Worm (Caenorhabditis elegans) whole organism, L4 larva: ENCODE measurements around the gene glr-7.

Experiments
- F10B5.3 ChIP-seq: sonication (generic microtip); optimal IDR thresholded peaks from 2 replicates; lab custom pipeline; 2016; ENCODE audit warnings: mild to moderate bottlenecking, missing genetic modification characterization, missing compliant biosample characterization
- F26F4.8 ChIP-seq: fragments of 200-800 bp; sonication (Bioruptor generic); conservative IDR thresholded peaks from 2 replicates; pipeline ENCODE4 v1.3.6; 2022; ENCODE audit warnings: missing genetic modification characterization, missing compliant biosample characterization
- F37D6.2 ChIP-seq: sonication (generic microtip); optimal IDR thresholded peaks from 2 replicates; lab custom pipeline; 2016; ENCODE audit warnings: mild to moderate bottlenecking, missing genetic modification characterization, missing compliant biosample characterization
- F49E8.2 ChIP-seq: sonication (generic microtip); optimal IDR thresholded peaks from 2 replicates; lab custom pipeline; 2016; ENCODE audit warnings: missing compliant biosample characterization, mild to moderate bottlenecking, missing genetic modification characterization, borderline replicate concordance
- R02D3.7 ChIP-seq: fragments of 150-350 bp; sonication (generic microtip); optimal IDR thresholded peaks from 3 replicates; lab custom pipeline; 2014; ENCODE audit warnings: missing biosample characterization, missing genetic modification characterization
- T26A8.4 ChIP-seq: fragments of 200-800 bp; sonication (Bioruptor generic); IDR thresholded peaks from 2 replicates; pipeline ENCODE4 v1.3.6; 2022; ENCODE audit warnings: missing genetic modification characterization, missing compliant biosample characterization
- Y105C5A.15 ChIP-seq: fragments of 200-800 bp; sonication (Bioruptor generic); IDR thresholded peaks from 2 replicates; pipeline ENCODE4 v1.3.6; 2022; ENCODE audit warnings: missing genetic modification characterization, missing compliant biosample characterization
- Y48G9A.11 ChIP-seq: fragments of 200-800 bp; sonication (Bioruptor generic); IDR thresholded peaks from 2 replicates; pipeline ENCODE4 v1.3.6; 2022; ENCODE audit warnings: missing genetic modification reagents, missing genetic modification characterization, missing compliant biosample characterization
- ZK337.2 ChIP-seq: fragments of 200-800 bp; sonication (Bioruptor generic); IDR thresholded peaks from 2 replicates; pipeline ENCODE4 v1.3.6; 2022; ENCODE audit warnings: missing genetic modification reagents, missing genetic modification characterization, missing compliant biosample characterization
- attf-4 ChIP-seq: sonication (generic microtip); optimal IDR thresholded peaks from 3 replicates; lab custom pipeline; 2017; ENCODE audit warnings: missing biosample characterization, missing genetic modification characterization
- ceh-82 ChIP-seq: sonication (generic microtip); optimal IDR thresholded peaks from 2 replicates; lab custom pipeline; 2017; ENCODE audit warnings: missing biosample characterization, missing genetic modification characterization
- daf-19 ChIP-seq: fragments of 200-800 bp; sonication (Bioruptor generic); conservative IDR thresholded peaks from 2 replicates; pipeline ENCODE4 v1.3.6; 2022; ENCODE audit warnings: missing genetic modification characterization, missing compliant biosample characterization
- daf-8 ChIP-seq: fragments of 200-800 bp; sonication (Bioruptor generic); IDR thresholded peaks from 2 replicates; pipeline ENCODE4 v1.3.6; 2022; ENCODE audit warnings: missing genetic modification characterization, missing compliant biosample characterization
- dmd-6 ChIP-seq: fragments of 200-800 bp; sonication (Bioruptor generic); IDR thresholded peaks from 2 replicates; pipeline ENCODE4 v1.3.6; 2022; ENCODE audit warnings: missing genetic modification reagents, missing genetic modification characterization, missing compliant biosample characterization
- dmd-8 ChIP-seq: fragments of 200-800 bp; sonication (Bioruptor generic); IDR thresholded peaks from 2 replicates; pipeline ENCODE4 v1.3.6; 2022; ENCODE audit warnings: missing genetic modification characterization, missing compliant biosample characterization
- dpl-1 ChIP-seq: fragments of 150-350 bp; optimal IDR thresholded peaks from 2 replicates; lab custom pipeline; 2014; ENCODE audit warnings: missing biosample characterization, missing genetic modification reagents, missing genetic modification characterization
- egl-27 ChIP-seq: sonication (generic microtip); optimal IDR thresholded peaks from 3 replicates; lab custom pipeline; 2017; ENCODE audit warnings: missing biosample characterization, missing genetic modification reagents, missing genetic modification characterization
- egl-43 ChIP-seq: fragments of 200-800 bp; sonication (Bioruptor generic); IDR thresholded peaks from 2 replicates; pipeline ENCODE4 v1.3.6; 2022; ENCODE audit warnings: missing genetic modification reagents, missing genetic modification characterization, missing compliant biosample characterization
- fkh-10 ChIP-seq: fragments of 150-350 bp; optimal IDR thresholded peaks from 2 replicates; lab custom pipeline; 2014; ENCODE audit warnings: missing biosample characterization, missing genetic modification reagents, missing genetic modification characterization
- fos-1 ChIP-seq: fragments of 150-350 bp; optimal IDR thresholded peaks from 2 replicates; lab custom pipeline; 2014; ENCODE audit warnings: missing biosample characterization, missing genetic modification characterization
- hlh-11 ChIP-seq: fragments of 200-800 bp; sonication (Bioruptor generic); optimal IDR thresholded peaks from 2 replicates; lab custom pipeline; 2018; ENCODE audit warnings: mild to moderate bottlenecking, missing genetic modification characterization, missing compliant biosample characterization
- hlh-30 ChIP-seq: sonication (generic microtip); optimal IDR thresholded peaks from 2 replicates; lab custom pipeline; 2017; ENCODE audit warnings: antibody characterized with exemption, mild to moderate bottlenecking, missing genetic modification characterization, missing compliant biosample characterization; ENCODE audit not compliant: insufficient read depth
- jun-1 ChIP-seq: fragments of 150-350 bp; optimal IDR thresholded peaks from 2 replicates; lab custom pipeline; 2014; ENCODE audit warnings: missing biosample characterization, missing genetic modification reagents, missing genetic modification characterization
- lim-7 ChIP-seq: fragments of 200-800 bp; sonication (Bioruptor generic); IDR thresholded peaks from 2 replicates; pipeline ENCODE4 v1.3.6; 2022; ENCODE audit warnings: missing genetic modification characterization, missing compliant biosample characterization
- lin-29 ChIP-seq: fragments of 200-800 bp; sonication (Bioruptor generic); IDR thresholded peaks from 2 replicates; pipeline ENCODE4 v1.3.6; 2022; ENCODE audit warnings: missing genetic modification reagents, missing genetic modification characterization, missing compliant biosample characterization
- lsy-2 ChIP-seq, 2 experiments: fragments of 150-350 bp in 1 of 2; sonication (generic microtip) in 1 of 2; optimal IDR thresholded peaks; 2 replicates each; lab custom pipeline; 2014 to 2017; ENCODE audit warnings: missing biosample characterization in 2 of 2, missing genetic modification characterization in 2 of 2
- madf-9 ChIP-seq: fragments of 200-800 bp; sonication (Bioruptor generic); conservative IDR thresholded peaks from 2 replicates; pipeline ENCODE4 v1.3.6; 2022; ENCODE audit warnings: missing genetic modification reagents, missing genetic modification characterization, missing compliant biosample characterization
- mdt-29 ChIP-seq: fragments of 200-800 bp; sonication (Bioruptor generic); IDR thresholded peaks from 2 replicates; pipeline ENCODE4 v1.3.6; 2022; ENCODE audit warnings: missing genetic modification reagents, missing genetic modification characterization, missing compliant biosample characterization
- mep-1 ChIP-seq: fragments of 150-350 bp; sonication (generic microtip); optimal IDR thresholded peaks from 3 replicates; lab custom pipeline; 2014; ENCODE audit warnings: missing biosample characterization, missing genetic modification characterization
- mxl-2 ChIP-seq: fragments of 200-800 bp; sonication (Bioruptor generic); conservative IDR thresholded peaks from 2 replicates; pipeline ENCODE4 v1.3.6; 2022; ENCODE audit warnings: missing genetic modification reagents, missing genetic modification characterization, missing compliant biosample characterization
- mxl-3 ChIP-seq: fragments of 200-800 bp; sonication (Bioruptor generic); optimal IDR thresholded peaks from 2 replicates; lab custom pipeline; 2018; ENCODE audit warnings: mild to moderate bottlenecking, missing genetic modification characterization, missing compliant biosample characterization
- nhr-102 ChIP-seq: sonication (generic microtip); optimal IDR thresholded peaks from 2 replicates; lab custom pipeline; 2016; ENCODE audit warnings: mild to moderate bottlenecking, missing genetic modification characterization, moderate library complexity, missing compliant biosample characterization
- nhr-42 ChIP-seq: fragments of 200-800 bp; sonication (Bioruptor generic); IDR thresholded peaks from 2 replicates; pipeline ENCODE4 v1.3.6; 2022; ENCODE audit warnings: missing genetic modification characterization, missing compliant biosample characterization
- nhr-48 ChIP-seq: sonication (generic microtip); optimal IDR thresholded peaks from 2 replicates; lab custom pipeline; 2016; ENCODE audit warnings: mild to moderate bottlenecking, missing genetic modification characterization, missing compliant biosample characterization
- nhr-77 ChIP-seq: fragments of 150-350 bp; optimal IDR thresholded peaks from 2 replicates; lab custom pipeline; 2014; ENCODE audit warnings: missing biosample characterization, missing genetic modification characterization
- pha-4 ChIP-seq, 2 experiments: fragments of 150-350 bp in 1 of 2; fragments of 200-800 bp in 1 of 2; sonication (Bioruptor generic) in 1 of 2; IDR thresholded peaks in 1 of 2; optimal IDR thresholded peaks in 1 of 2; 2 replicates each; pipeline versions ENCODE4 v1.3.6 to Lab custom; 2014 to 2022; ENCODE audit warnings: missing genetic modification characterization in 2 of 2, missing genetic modification reagents in 2 of 2, missing biosample characterization in 1 of 2, missing compliant biosample characterization in 1 of 2
- pqm-1 ChIP-seq: sonication (generic microtip); optimal IDR thresholded peaks from 2 replicates; lab custom pipeline; 2017; ENCODE audit warnings: missing biosample characterization, missing genetic modification characterization
- saeg-2 ChIP-seq: fragments of 200-800 bp; sonication (Bioruptor generic); IDR thresholded peaks from 2 replicates; pipeline ENCODE4 v1.3.6; 2022; ENCODE audit warnings: missing genetic modification reagents, missing genetic modification characterization, missing compliant biosample characterization
- set-16 ChIP-seq: fragments of 200-800 bp; sonication (Bioruptor generic); IDR thresholded peaks from 2 replicates; pipeline ENCODE4 v1.3.6; 2022; ENCODE audit warnings: missing genetic modification reagents, missing genetic modification characterization, missing compliant biosample characterization
- skn-1 ChIP-seq: fragments of 150-350 bp; optimal IDR thresholded peaks from 2 replicates; lab custom pipeline; 2014; ENCODE audit warnings: missing biosample characterization, missing genetic modification characterization
- spr-1 ChIP-seq: sonication (generic microtip); optimal IDR thresholded peaks from 2 replicates; lab custom pipeline; 2016; ENCODE audit warnings: mild to moderate bottlenecking, missing genetic modification characterization, missing compliant biosample characterization
- spr-3 ChIP-seq: fragments of 200-800 bp; sonication (Bioruptor generic); optimal IDR thresholded peaks from 2 replicates; lab custom pipeline; 2018; ENCODE audit warnings: mild to moderate bottlenecking, missing genetic modification characterization, missing compliant biosample characterization
- tag-97 ChIP-seq: fragments of 200-800 bp; sonication (Bioruptor generic); IDR thresholded peaks from 2 replicates; pipeline ENCODE4 v1.3.6; 2022; ENCODE audit warnings: missing genetic modification characterization, missing compliant biosample characterization
- tra-1 ChIP-seq: fragments of 200-800 bp; sonication (Bioruptor generic); IDR thresholded peaks from 2 replicates; pipeline ENCODE4 v1.3.6; 2022; ENCODE audit warnings: missing genetic modification reagents, missing genetic modification characterization, missing compliant biosample characterization
- unc-130 ChIP-seq: sonication (generic microtip); optimal IDR thresholded peaks from 2 replicates; lab custom pipeline; 2016; ENCODE audit warnings: missing genetic modification reagents, missing genetic modification characterization, missing compliant biosample characterization
- unc-39 ChIP-seq: sonication (generic microtip); optimal IDR thresholded peaks from 2 replicates; lab custom pipeline; 2017; ENCODE audit warnings: missing biosample characterization, missing genetic modification characterization
- unc-62 ChIP-seq, 3 experiments: fragments of 150-350 bp in 1 of 3; sonication (generic microtip); optimal IDR thresholded peaks in 2 of 3; peaks in 1 of 3; 1 replicate in 1 of 3; 2 replicates in 2 of 3; lab custom pipeline; 2014 to 2017; ENCODE audit warnings: missing biosample characterization in 3 of 3, missing genetic modification characterization in 3 of 3, missing genetic modification reagents in 3 of 3, missing genotype in 1 of 3
- zag-1 ChIP-seq: fragments of 150-350 bp; optimal IDR thresholded peaks from 2 replicates; lab custom pipeline; 2014; ENCODE audit warnings: missing biosample characterization, missing genetic modification characterization
- ztf-7 ChIP-seq: fragments of 150-350 bp; optimal IDR thresholded peaks from 2 replicates; lab custom pipeline; 2014; ENCODE audit warnings: missing biosample characterization, missing genetic modification characterization

Gene glr-7

ce11 chrX:2433805-2434204 lies 14.1 kb upstream of the glr-7 start:
- TF ChIP-seq F10B5.3 (tag; lab: Kevin White, UChicago) (peak; percentile 28), hlh-11 (tag; lab: Kevin White, UChicago) (peak; percentile 26), lsy-2 (tag; optimal IDR thresholded peaks at IDR 0.05; lab: Kevin White, UChicago) (no peak), ztf-7 (tag; lab: Kevin White, UChicago) (no peak), dmd-6 (GFP tag; lab: Robert Waterston, UW) (no peak), hlh-30 (tag; lab: Kevin White, UChicago) (peak; percentile 61), unc-62 (GFP tag; optimal IDR thresholded peaks at IDR 0.05 in 1 of 2; lab: Kevin White, UChicago) (peak in 1 of 2 experiments; percentile 64), unc-62 (tag; optimal IDR thresholded peaks at IDR 0.05; lab: Kevin White, UChicago) (no peak)

- no peak for TF ChIP-seq fos-1 (tag; lab: Kevin White, UChicago)
- peak; percentile 58 for TF ChIP-seq madf-9 (GFP tag; lab: Robert Waterston, UW)
- no peak for TF ChIP-seq attf-4 (tag; lab: Kevin White, UChicago)
- no peak for TF ChIP-seq lim-7 (GFP tag; lab: Robert Waterston, UW)
- TF ChIP-seq unc-39 (tag; lab: Kevin White, UChicago): no peak
- TF ChIP-seq daf-19 (GFP tag; lab: Robert Waterston, UW): no peak
- TF ChIP-seq fkh-10 (GFP tag; lab: Kevin White, UChicago): no peak
- TF ChIP-seq F49E8.2 (tag; lab: Kevin White, UChicago): no peak
- TF ChIP-seq egl-43 (GFP tag; lab: Robert Waterston, UW): peak; percentile 88
- no peak for TF ChIP-seq lin-29 (GFP tag; lab: Robert Waterston, UW)
- TF ChIP-seq tag-97 (GFP tag; lab: Robert Waterston, UW): no peak
- TF ChIP-seq set-16: peak; percentile 96
- TF ChIP-seq mxl-2 (GFP tag; lab: Robert Waterston, UW): no peak
- no peak for TF ChIP-seq unc-130 (GFP tag; lab: Kevin White, UChicago)
- no peak for TF ChIP-seq egl-27 (tag; lab: Kevin White, UChicago)
- TF ChIP-seq ceh-82 (tag; lab: Kevin White, UChicago): no peak
- TF ChIP-seq F26F4.8: no peak
- no peak for TF ChIP-seq dmd-8 (GFP tag; lab: Robert Waterston, UW)
- TF ChIP-seq jun-1 (tag; lab: Kevin White, UChicago): peak; percentile 34
- TF ChIP-seq Y48G9A.11 (GFP tag; lab: Robert Waterston, UW): no peak
- TF ChIP-seq spr-3 (GFP tag; lab: Kevin White, UChicago): no peak
- peak; percentile 23 for TF ChIP-seq nhr-77 (tag; lab: Kevin White, UChicago)
- no peak for TF ChIP-seq Y105C5A.15 (GFP tag; lab: Robert Waterston, UW)
- TF ChIP-seq R02D3.7 (tag; lab: Kevin White, UChicago): no peak
- peak; percentile 5 for TF ChIP-seq F37D6.2 (tag; lab: Kevin White, UChicago)
- TF ChIP-seq pha-4 (GFP tag; IDR thresholded peaks at IDR 0.05; lab: Robert Waterston, UW): peak; percentile 7; the same call in 1 of the 2 replicates
- TF ChIP-seq pha-4 (tag; optimal IDR thresholded peaks at IDR 0.05; lab: Kevin White, UChicago): peak; percentile 51
- TF ChIP-seq ZK337.2: no peak
- no peak for TF ChIP-seq tra-1 (GFP tag; lab: Robert Waterston, UW)
- no peak for TF ChIP-seq spr-1 (tag; lab: Kevin White, UChicago)
- TF ChIP-seq mep-1 (tag; lab: Kevin White, UChicago): peak; percentile 83
- TF ChIP-seq lsy-2 (tag; optimal IDR thresholded peaks at IDR 0.05; lab: Kevin White, UChicago): peak in 1 of 2 experiments; percentile 59
- peak; percentile 59 for TF ChIP-seq hlh-30 (tag; lab: Kevin White, UChicago)
- TF ChIP-seq T26A8.4 (GFP tag; lab: Robert Waterston, UW): no peak
- no peak for TF ChIP-seq mdt-29
- TF ChIP-seq nhr-48: no peak
- peak; percentile 50 for TF ChIP-seq pqm-1 (tag; lab: Kevin White, UChicago)
- TF ChIP-seq nhr-42 (GFP tag; lab: Robert Waterston, UW): no peak
- TF ChIP-seq zag-1 (tag; lab: Kevin White, UChicago): no peak
- TF ChIP-seq mxl-3: peak; percentile 83
- TF ChIP-seq skn-1 (tag; lab: Kevin White, UChicago): no peak
- no peak for TF ChIP-seq F10B5.3 (tag; lab: Kevin White, UChicago)
- TF ChIP-seq saeg-2 (GFP tag; lab: Robert Waterston, UW): peak; percentile 7; the same call in 1 of the 2 replicates
- peak; percentile 36 for TF ChIP-seq nhr-102
- TF ChIP-seq daf-8 (GFP tag; lab: Robert Waterston, UW): no peak
- peak; percentile 15 for TF ChIP-seq dpl-1 (GFP tag; lab: Kevin White, UChicago)
These were observed 12.8 kb upstream of the glr-7 start for ce11 chrX:2432459-2432858.
